Worm (Caenorhabditis elegans) whole organism, young adult: ENCODE results near the gene lin-18.
A peak's percentile ranks its signal among the peaks of the same experiment; 100 is the strongest.

Source experiments
- Y53F4B.3 ChIP-seq: fragments of 200-800 bp; sonication (Bioruptor generic); IDR thresholded peaks from 2 replicates; pipeline ENCODE4 v1.3.6; 2022; ENCODE audit warnings: missing genetic modification reagents, missing genetic modification characterization, missing compliant biosample characterization
- atf-7 ChIP-seq: sonication (generic microtip); optimal IDR thresholded peaks from 2 replicates; lab custom pipeline; 2017; ENCODE audit warnings: mild to moderate bottlenecking, missing genetic modification characterization, missing compliant biosample characterization
- ceh-100 ChIP-seq: fragments of 200-800 bp; sonication (Bioruptor generic); IDR thresholded peaks from 2 replicates; pipeline ENCODE4 v1.3.6; 2022; ENCODE audit warnings: missing genetic modification reagents, missing genetic modification characterization, missing compliant biosample characterization
- die-1 ChIP-seq: sonication (generic microtip); optimal IDR thresholded peaks from 2 replicates; lab custom pipeline; 2016; ENCODE audit warnings: missing genotype, mild to moderate bottlenecking, missing genetic modification characterization, missing compliant biosample characterization
- dox-1 ChIP-seq: fragments of 200-800 bp; sonication (Bioruptor generic); IDR thresholded peaks from 2 replicates; pipeline ENCODE4 v1.3.6; 2022; ENCODE audit warnings: missing genetic modification reagents, missing genetic modification characterization, missing compliant biosample characterization
- efl-1 ChIP-seq: fragments of 150-350 bp; optimal IDR thresholded peaks from 2 replicates; lab custom pipeline; 2014; ENCODE audit warnings: missing biosample characterization, missing genetic modification reagents, missing genetic modification characterization
- egl-44 ChIP-seq: fragments of 200-800 bp; sonication (Bioruptor generic); IDR thresholded peaks from 2 replicates; pipeline ENCODE4 v1.3.6; 2022; ENCODE audit warnings: missing genetic modification reagents, missing genetic modification characterization, missing compliant biosample characterization
- ets-4 ChIP-seq: fragments of 200-800 bp; sonication (Bioruptor generic); optimal IDR thresholded peaks from 2 replicates; lab custom pipeline; 2018; ENCODE audit warnings: mild to moderate bottlenecking, missing genetic modification characterization, missing compliant biosample characterization
- mxl-1 ChIP-seq: sonication (generic microtip); optimal IDR thresholded peaks from 2 replicates; lab custom pipeline; 2016; ENCODE audit warnings: missing genetic modification characterization, missing compliant biosample characterization
- nhr-90 ChIP-seq: sonication (generic microtip); optimal IDR thresholded peaks from 2 replicates; lab custom pipeline; 2016; ENCODE audit warnings: missing genotype, mild to moderate bottlenecking, missing genetic modification characterization, missing compliant biosample characterization
- pha-4 ChIP-seq: fragments of 150-350 bp; sonication (generic microtip); optimal IDR thresholded peaks from 2 replicates; lab custom pipeline; 2014; ENCODE audit warnings: missing biosample characterization, missing genetic modification reagents, missing genetic modification characterization
- snpc-1.1 ChIP-seq: sonication (generic microtip); optimal IDR thresholded peaks from 2 replicates; lab custom pipeline; 2017; ENCODE audit warnings: missing genetic modification characterization, mild to moderate bottlenecking, missing compliant biosample characterization, antibody characterized with exemption, moderate library complexity, missing genotype, missing genetic modification reagents; ENCODE audit not compliant: insufficient read depth
- tlf-1 ChIP-seq: fragments of 200-800 bp; sonication (Bioruptor generic); optimal IDR thresholded peaks from 2 replicates; lab custom pipeline; 2018; ENCODE audit warnings: mild to moderate bottlenecking, missing genetic modification characterization, missing compliant biosample characterization
- unc-62 ChIP-seq: fragments of 150-350 bp; optimal IDR thresholded peaks from 2 replicates; lab custom pipeline; 2014; ENCODE audit warnings: missing biosample characterization, missing genetic modification reagents, missing genetic modification characterization

- TF ChIP-seq snpc-1.1 (tag; lab: Kevin White, UChicago): no peak
- no peak for TF ChIP-seq nhr-90 (tag; lab: Kevin White, UChicago)
- no peak for TF ChIP-seq egl-44 (GFP tag; lab: Robert Waterston, UW)
- TF ChIP-seq die-1 (tag; lab: Kevin White, UChicago): peak; percentile 41
- TF ChIP-seq ceh-100: no peak
- no peak for TF ChIP-seq dox-1 (GFP tag; lab: Robert Waterston, UW)
- no peak for TF ChIP-seq pha-4 (tag; lab: Kevin White, UChicago)
- no peak for TF ChIP-seq unc-62 (GFP tag; lab: Kevin White, UChicago)
- no peak for TF ChIP-seq ets-4
- no peak for TF ChIP-seq efl-1 (GFP tag; lab: Kevin White, UChicago)
- no peak for TF ChIP-seq tlf-1 (GFP tag; lab: Kevin White, UChicago)
- no peak for TF ChIP-seq Y53F4B.3
- TF ChIP-seq atf-7: no peak
- TF ChIP-seq mxl-1 (tag; lab: Kevin White, UChicago): peak; percentile 70
These were observed 11.0 kb downstream of the lin-18 start for ce11 chrX:3969353-3969752.
